Fruit fly (Drosophila melanogaster) whole organism, prepupa: ENCODE results near the gene CG17191.

Source experiments
- Blimp-1 ChIP-seq: fragments of 200-800 bp; sonication (Bioruptor generic); optimal IDR thresholded peaks from 3 replicates; lab custom pipeline; 2017; ENCODE audit warnings: missing biosample characterization, missing genetic modification characterization, mild to moderate bottlenecking, moderate library complexity, missing genetic modification reagents
- CG10631 ChIP-seq: fragments of 200-800 bp; sonication (Bioruptor generic); optimal IDR thresholded peaks from 2 replicates; lab custom pipeline; 2016; ENCODE audit warnings: missing biosample characterization, missing genetic modification characterization
- CG10669 ChIP-seq: fragments of 200-800 bp; sonication (Bioruptor generic); optimal IDR thresholded peaks from 3 replicates; lab custom pipeline; 2018; ENCODE audit warnings: missing biosample characterization, mild to moderate bottlenecking, missing genetic modification characterization, moderate library complexity
- CG11294 ChIP-seq: fragments of 200-800 bp; sonication (Bioruptor generic); IDR thresholded peaks from 2 replicates; pipeline ENCODE4 v1.3.6; 2022; ENCODE audit warnings: missing biosample characterization, missing genetic modification characterization
- CG11762 ChIP-seq: fragments of 200-800 bp; sonication (Bioruptor generic); optimal IDR thresholded peaks from 3 replicates; lab custom pipeline; 2016; ENCODE audit warnings: missing biosample characterization, missing genetic modification characterization; ENCODE audit not compliant: insufficient read depth
- CG11902 ChIP-seq: fragments of 200-800 bp; sonication (Bioruptor generic); optimal IDR thresholded peaks from 3 replicates; lab custom pipeline; 2016; ENCODE audit warnings: missing biosample characterization, missing genetic modification characterization
- CG15336 ChIP-seq: fragments of 200-800 bp; sonication (Bioruptor generic); IDR thresholded peaks from 2 replicates; pipeline ENCODE4 v1.3.6; 2022; ENCODE audit warnings: missing biosample characterization, missing genetic modification characterization
- CG1621 ChIP-seq: fragments of 200-800 bp; sonication (Bioruptor generic); optimal IDR thresholded peaks from 3 replicates; lab custom pipeline; 2018; ENCODE audit warnings: missing biosample characterization, mild to moderate bottlenecking, missing genetic modification characterization
- CG16779 ChIP-seq: fragments of 200-800 bp; sonication (Bioruptor generic); optimal IDR thresholded peaks from 3 replicates; lab custom pipeline; 2017; ENCODE audit warnings: missing biosample characterization, mild to moderate bottlenecking, missing genetic modification characterization
- CG3032 ChIP-seq: fragments of 200-800 bp; optimal IDR thresholded peaks from 2 replicates; lab custom pipeline; 2019; ENCODE audit warnings: missing biosample characterization, mild to moderate bottlenecking, missing genetic modification characterization, moderate library complexity
- CG31627 ChIP-seq: fragments of 200-800 bp; sonication (Bioruptor generic); optimal IDR thresholded peaks from 3 replicates; lab custom pipeline; 2016; ENCODE audit warnings: missing biosample characterization, missing genetic modification characterization
- CG32006 ChIP-seq: fragments of 200-800 bp; sonication (Bioruptor generic); optimal IDR thresholded peaks from 3 replicates; lab custom pipeline; 2017; ENCODE audit warnings: missing biosample characterization, mild to moderate bottlenecking, missing genetic modification characterization
- CG34406 ChIP-seq: fragments of 200-800 bp; sonication (Bioruptor generic); optimal IDR thresholded peaks from 3 replicates; lab custom pipeline; 2016; ENCODE audit warnings: missing biosample characterization, missing genetic modification characterization
- CG3919 ChIP-seq: fragments of 200-800 bp; sonication (Bioruptor generic); optimal IDR thresholded peaks from 3 replicates; lab custom pipeline; 2016; ENCODE audit warnings: missing biosample characterization, missing genetic modification characterization
- CG4318 ChIP-seq: fragments of 200-800 bp; sonication (Bioruptor generic); optimal IDR thresholded peaks from 3 replicates; lab custom pipeline; 2017; ENCODE audit warnings: missing biosample characterization, mild to moderate bottlenecking, missing genetic modification characterization
- CG6163 ChIP-seq: fragments of 200-800 bp; sonication (Bioruptor generic); IDR thresholded peaks from 3 replicates; pipeline ENCODE4 v1.3.6; 2022; ENCODE audit warnings: missing biosample characterization, missing genetic modification characterization
- CG6276 ChIP-seq: fragments of 200-800 bp; sonication (Bioruptor generic); optimal IDR thresholded peaks from 2 replicates; lab custom pipeline; 2017; ENCODE audit warnings: missing biosample characterization, mild to moderate bottlenecking, missing genetic modification characterization
- CG6854 ChIP-seq: fragments of 200-800 bp; sonication (Bioruptor generic); optimal IDR thresholded peaks from 2 replicates; lab custom pipeline; 2017; ENCODE audit warnings: missing biosample characterization, mild to moderate bottlenecking, missing genetic modification characterization
- CG7368 ChIP-seq: fragments of 200-800 bp; sonication (Bioruptor generic); optimal IDR thresholded peaks from 3 replicates; lab custom pipeline; 2016; ENCODE audit warnings: missing biosample characterization, missing genetic modification characterization
- CG8319 ChIP-seq: fragments of 200-800 bp; sonication (Bioruptor generic); optimal IDR thresholded peaks from 3 replicates; lab custom pipeline; 2016; ENCODE audit warnings: missing biosample characterization, missing genetic modification characterization
- CG9139 ChIP-seq: fragments of 200-800 bp; sonication (Bioruptor generic); optimal IDR thresholded peaks from 3 replicates; lab custom pipeline; 2017; ENCODE audit warnings: missing biosample characterization, mild to moderate bottlenecking, missing genetic modification characterization
- Eip78C ChIP-seq: fragments of 200-800 bp; sonication (Bioruptor generic); peaks from one replicate; lab custom pipeline; 2016; ENCODE audit warnings: missing biosample characterization, missing genetic modification characterization
- Eip93F ChIP-seq: fragments of 200-800 bp; sonication (Bioruptor generic); optimal IDR thresholded peaks from 2 replicates; lab custom pipeline; 2016; ENCODE audit warnings: missing biosample characterization, mild to moderate bottlenecking, missing genetic modification characterization
- Ets96B ChIP-seq: fragments of 200-800 bp; optimal IDR thresholded peaks from 2 replicates; lab custom pipeline; 2019; ENCODE audit warnings: missing biosample characterization, mild to moderate bottlenecking, missing genetic modification characterization, moderate library complexity
- Gug ChIP-seq: fragments of 200-800 bp; sonication (Bioruptor generic); IDR thresholded peaks from 2 replicates; pipeline ENCODE4 v1.3.6; 2022; ENCODE audit warnings: missing biosample characterization, missing genetic modification characterization
- Hr39 ChIP-seq: fragments of 200-800 bp; sonication (Bioruptor generic); optimal IDR thresholded peaks from 2 replicates; lab custom pipeline; 2016; ENCODE audit warnings: missing biosample characterization, missing genetic modification characterization
- Lpt ChIP-seq: fragments of 200-800 bp; sonication (Bioruptor generic); optimal IDR thresholded peaks from 3 replicates; lab custom pipeline; 2016; ENCODE audit warnings: missing biosample characterization, missing genetic modification characterization
- Met ChIP-seq: fragments of 200-800 bp; sonication (Bioruptor generic); optimal IDR thresholded peaks from 3 replicates; lab custom pipeline; 2016; ENCODE audit warnings: missing biosample characterization, missing genetic modification characterization
- OdsH ChIP-seq: fragments of 200-800 bp; sonication (Bioruptor generic); optimal IDR thresholded peaks from 3 replicates; lab custom pipeline; 2016; ENCODE audit warnings: missing biosample characterization, missing genetic modification characterization
- Smox ChIP-seq: fragments of 200-800 bp; sonication (Bioruptor generic); optimal IDR thresholded peaks from 3 replicates; lab custom pipeline; 2016; ENCODE audit warnings: missing biosample characterization, missing genetic modification characterization
- Sox102F ChIP-seq: fragments of 200-800 bp; sonication (Bioruptor generic); optimal IDR thresholded peaks from 2 replicates; lab custom pipeline; 2016; ENCODE audit warnings: missing biosample characterization, mild to moderate bottlenecking, missing genetic modification characterization
- Sox14 ChIP-seq: fragments of 200-800 bp; sonication (Bioruptor generic); optimal IDR thresholded peaks from 3 replicates; lab custom pipeline; 2016; ENCODE audit warnings: missing biosample characterization, missing genetic modification characterization
- acj6 ChIP-seq: fragments of 200-800 bp; sonication (Bioruptor generic); optimal IDR thresholded peaks from 3 replicates; lab custom pipeline; 2016; ENCODE audit warnings: missing biosample characterization, missing genetic modification characterization
- cyc ChIP-seq: fragments of 200-800 bp; sonication (Bioruptor generic); optimal IDR thresholded peaks from 3 replicates; lab custom pipeline; 2016; ENCODE audit warnings: missing biosample characterization, missing genetic modification characterization
- dsx ChIP-seq: fragments of 200-800 bp; optimal IDR thresholded peaks from 3 replicates; lab custom pipeline; 2019; ENCODE audit warnings: missing biosample characterization, mild to moderate bottlenecking, missing genetic modification characterization, moderate library complexity; ENCODE audit not compliant: poor library complexity, severe bottlenecking
- eg ChIP-seq: fragments of 200-800 bp; sonication (Bioruptor generic); IDR thresholded peaks from 3 replicates; pipeline ENCODE4 v1.3.6; 2022; ENCODE audit warnings: missing biosample characterization, missing genetic modification characterization
- esn ChIP-seq: fragments of 200-800 bp; sonication (Bioruptor generic); optimal IDR thresholded peaks from 2 replicates; lab custom pipeline; 2016; ENCODE audit warnings: missing biosample characterization, mild to moderate bottlenecking, missing genetic modification characterization, moderate library complexity
- fd59A ChIP-seq: fragments of 200-800 bp; sonication (Bioruptor generic); optimal IDR thresholded peaks from 2 replicates; lab custom pipeline; 2017; ENCODE audit warnings: missing biosample characterization, mild to moderate bottlenecking, missing genetic modification characterization, missing genetic modification reagents
- fd85E ChIP-seq: fragments of 200-800 bp; sonication (Bioruptor generic); optimal IDR thresholded peaks from 3 replicates; lab custom pipeline; 2016; ENCODE audit warnings: missing biosample characterization, missing genetic modification characterization
- fkh ChIP-seq: fragments of 200-800 bp; sonication (Bioruptor generic); optimal IDR thresholded peaks from 3 replicates; lab custom pipeline; 2017; ENCODE audit warnings: missing biosample characterization, mild to moderate bottlenecking, missing genetic modification characterization, moderate library complexity
- lz ChIP-seq: fragments of 200-800 bp; sonication (Bioruptor generic); optimal IDR thresholded peaks from 3 replicates; lab custom pipeline; 2016; ENCODE audit warnings: missing biosample characterization, missing genetic modification characterization
- net ChIP-seq: fragments of 200-800 bp; sonication (Bioruptor generic); optimal IDR thresholded peaks from 3 replicates; lab custom pipeline; 2016; ENCODE audit warnings: missing biosample characterization, missing genetic modification characterization
- pdm3 ChIP-seq: fragments of 200-800 bp; sonication (Bioruptor generic); optimal IDR thresholded peaks from 3 replicates; lab custom pipeline; 2016; ENCODE audit warnings: missing biosample characterization, missing genetic modification characterization
- salr ChIP-seq, 2 experiments: fragments of 200-800 bp; sonication (Bioruptor generic); optimal IDR thresholded peaks; 3 replicates each; lab custom pipeline; 2016 to 2018; ENCODE audit warnings: missing biosample characterization in 2 of 2, missing genetic modification characterization in 2 of 2, mild to moderate bottlenecking in 1 of 2
- spab ChIP-seq: fragments of 200-800 bp; sonication (Bioruptor generic); optimal IDR thresholded peaks from 2 replicates; lab custom pipeline; 2017; ENCODE audit warnings: missing biosample characterization, mild to moderate bottlenecking, missing genetic modification characterization, missing genetic modification reagents
- topi ChIP-seq: fragments of 200-800 bp; sonication (Bioruptor generic); optimal IDR thresholded peaks from 3 replicates; lab custom pipeline; 2016; ENCODE audit warnings: missing biosample characterization, missing genetic modification characterization

The CG17191 gene

dm6 chr3R:26994532-26994931 lies 25.0 kb downstream of the CG17191 start, which contains the start of gene TwdlC:
Gene TwdlC, plus strand, starts transcription at chr3R:26994832.
- TF ChIP-seq CG9139 (no peak), CG16779 (tag; lab: Kevin White, UChicago) (no peak), net (GFP tag; lab: Kevin White, UChicago) (no peak), topi (GFP tag; lab: Kevin White, UChicago) (no peak), CG11762 (GFP tag; lab: Kevin White, UChicago) (no peak), Blimp-1 (GFP tag; lab: Kevin White, UChicago) (no peak), CG31627 (GFP tag; lab: Kevin White, UChicago) (no peak), OdsH (no peak), CG6854 (no peak), spab (GFP tag; lab: Kevin White, UChicago) (no peak), CG6163 (GFP tag; lab: Robert Waterston, UW) (no peak), cyc (GFP tag; lab: Kevin White, UChicago) (no peak), pdm3 (GFP tag; lab: Kevin White, UChicago) (no peak), Hr39 (no peak), CG34406 (GFP tag; lab: Kevin White, UChicago) (no peak), Met (GFP tag; lab: Kevin White, UChicago) (no peak)

dm6 chr3R:26989802-26990509 lies 29.6 kb downstream of the CG17191 start, which contains the start of gene CG31076:
Gene CG31076, minus strand, starts transcription at chr3R:26989852.
- TF ChIP-seq CG10669 (GFP tag; lab: Kevin White, UChicago) (peak; percentile 64), salr (GFP tag; optimal IDR thresholded peaks at IDR 0.05; lab: Kevin White, UChicago) (no peak), CG15336 (GFP tag; lab: Robert Waterston, UW) (0 out of 2 replicates have a peak, but pooled peaks have one; percentile 24), CG3032 (tag; lab: Kevin White, UChicago) (peak; percentile 53), CG6276 (peak; percentile 65), CG34406 (GFP tag; lab: Kevin White, UChicago) (peak; percentile 42), CG10631 (GFP tag; lab: Kevin White, UChicago) (peak; percentile 32), CG11294 (GFP tag; lab: Robert Waterston, UW) (no peak), spab (GFP tag; lab: Kevin White, UChicago) (peak; percentile 47), fkh (GFP tag; lab: Kevin White, UChicago) (peak; percentile 70), lz (GFP tag; lab: Kevin White, UChicago) (peak; percentile 73), CG6163 (GFP tag; lab: Robert Waterston, UW) (no peak), Hr39 (peak; percentile 54), Ets96B (tag; lab: Kevin White, UChicago) (peak; percentile 50), CG9139 (no peak), fd59A (no peak), CG1621 (no peak), CG3919 (GFP tag; lab: Kevin White, UChicago) (peak; percentile 65), Sox102F (GFP tag; lab: Kevin White, UChicago) (peak; percentile 68), fd85E (GFP tag; lab: Kevin White, UChicago) (no peak), CG4318 (GFP tag; lab: Kevin White, UChicago) (no peak), CG6854 (no peak), dsx (GFP tag; lab: Kevin White, UChicago) (peak; percentile 67), net (GFP tag; lab: Kevin White, UChicago) (no peak), CG32006 (peak; percentile 9), eg (GFP tag; lab: Robert Waterston, UW) (0 out of 3 replicates have a peak, but pooled peaks have one; percentile 38), pdm3 (GFP tag; lab: Kevin White, UChicago) (peak; percentile 43), Met (GFP tag; lab: Kevin White, UChicago) (peak; percentile 81), CG11762 (GFP tag; lab: Kevin White, UChicago) (peak; percentile 46), Sox14 (GFP tag; lab: Kevin White, UChicago) (peak; percentile 77), CG16779 (tag; lab: Kevin White, UChicago) (peak; percentile 15), cyc (GFP tag; lab: Kevin White, UChicago) (peak; percentile 77), esn (peak; percentile 81), Smox (GFP tag; lab: Kevin White, UChicago) (peak; percentile 60), Eip78C (GFP tag; lab: Kevin White, UChicago) (peak; percentile 93), Eip93F (GFP tag; lab: Kevin White, UChicago) (peak; percentile 83), acj6 (GFP tag; lab: Kevin White, UChicago) (peak; percentile 24), CG8319 (GFP tag; lab: Kevin White, UChicago) (peak; percentile 45), OdsH (peak; percentile 36), Gug (GFP tag; lab: Robert Waterston, UW) (no peak), Lpt (peak; percentile 26), CG7368 (GFP tag; lab: Kevin White, UChicago) (peak; percentile 65), CG11902 (GFP tag; lab: Kevin White, UChicago) (peak; percentile 57)
